Fruit fly (Drosophila melanogaster) whole organism, embryonic: Measurements from ENCODE around the gene AMPdeam.

ENCODE experiments used
- CG7786 ChIP-seq: fragments of 200-800 bp; sonication (Bioruptor generic); optimal IDR thresholded peaks from 2 replicates; lab custom pipeline; 2016; ENCODE audit warnings: missing biosample characterization, missing genetic modification characterization
- TFAM ChIP-seq: fragments of 200-800 bp; sonication (Bioruptor generic); optimal IDR thresholded peaks from 2 replicates; lab custom pipeline; 2017; ENCODE audit warnings: missing biosample characterization, missing genetic modification characterization, inconsistent platforms
- cad ChIP-seq: fragments of >200 bp; optimal IDR thresholded peaks from 2 replicates; lab custom pipeline; 2017; ENCODE audit warnings: missing biosample characterization, missing genetic modification characterization
- nom ChIP-seq: fragments of 200-800 bp; sonication (Bioruptor generic); optimal IDR thresholded peaks from 2 replicates; lab custom pipeline; 2017; ENCODE audit warnings: missing biosample characterization, missing genetic modification characterization, mild to moderate bottlenecking, moderate library complexity, missing genetic modification reagents

- TF ChIP-seq TFAM (GFP tag; lab: Kevin White, UChicago): no peak
- no peak for TF ChIP-seq cad (GFP tag; lab: Kevin White, UChicago)
- no peak for TF ChIP-seq CG7786 (GFP tag; lab: Kevin White, UChicago)
- TF ChIP-seq nom (GFP tag; lab: Kevin White, UChicago): no peak
Measured at dm6 chrX:13819682-13820081, 26.0 kb downstream of the AMPdeam start.
